Worm (Caenorhabditis elegans) whole organism, L1 larva: ENCODE data around the gene F54F7.6.

Experiments
- C04F5.9 ChIP-seq: sonication (generic microtip); optimal IDR thresholded peaks from 2 replicates; lab custom pipeline; 2016; ENCODE audit warnings: missing genetic modification characterization, missing compliant biosample characterization
- Y116A8C.19 ChIP-seq: sonication (generic microtip); optimal IDR thresholded peaks from 2 replicates; lab custom pipeline; 2016; ENCODE audit warnings: missing compliant biosample characterization, missing genetic modification characterization, borderline replicate concordance
- ama-1 ChIP-seq: fragments of 150-350 bp; optimal IDR thresholded peaks from 2 replicates; lab custom pipeline; 2014
- fos-1 ChIP-seq: fragments of 150-350 bp; optimal IDR thresholded peaks from 2 replicates; lab custom pipeline; 2014; ENCODE audit warnings: missing biosample characterization, missing genetic modification characterization
- lin-39 ChIP-seq: fragments of 150-350 bp; optimal IDR thresholded peaks from 2 replicates; lab custom pipeline; 2014; ENCODE audit warnings: missing biosample characterization, missing genetic modification reagents, missing genetic modification characterization
- sptf-1 ChIP-seq: fragments of 150-350 bp; optimal IDR thresholded peaks from 2 replicates; lab custom pipeline; 2014; ENCODE audit warnings: missing biosample characterization, missing genetic modification characterization

DNA sequence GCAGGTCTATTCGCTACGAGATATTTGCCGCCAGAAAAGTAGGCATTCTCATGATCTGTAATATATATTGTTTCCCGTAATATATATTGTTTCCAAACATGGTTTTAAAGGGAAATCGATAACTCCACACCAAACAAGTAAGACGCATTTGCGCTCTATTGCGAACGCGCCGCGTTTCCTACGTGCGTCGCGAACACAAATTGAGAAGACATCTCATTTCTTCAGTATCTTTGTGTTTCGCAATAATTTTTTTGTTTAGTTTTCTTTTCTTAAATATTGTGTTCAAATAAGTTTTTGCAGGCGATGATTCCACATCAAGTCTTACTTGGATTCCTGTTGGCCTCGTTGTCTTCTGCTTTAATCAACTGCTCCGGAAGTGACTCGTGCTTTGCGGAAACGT is at the start of gene F54F7.6:
- no peak for TF ChIP-seq C04F5.9 (tag; lab: Kevin White, UChicago)
- TF ChIP-seq ama-1 (lab: Kevin White, UChicago): no peak
- no peak for TF ChIP-seq lin-39
- TF ChIP-seq Y116A8C.19 (tag; lab: Kevin White, UChicago): no peak
- no peak for TF ChIP-seq sptf-1 (tag; lab: Kevin White, UChicago)
- no peak for TF ChIP-seq fos-1 (tag; lab: Kevin White, UChicago)
